Fruit fly (Drosophila melanogaster) whole organism: ENCODE results near the gene Rpt6.

Experiments
- pan ChIP-seq: fragments of >200 bp; optimal IDR thresholded peaks from 2 replicates; lab custom pipeline; 2017
- usp ChIP-seq: fragments of >200 bp; optimal IDR thresholded peaks from 2 replicates; lab custom pipeline; 2017; ENCODE audit warnings: missing biosample characterization, missing genetic modification characterization, mixed read lengths

DNA sequence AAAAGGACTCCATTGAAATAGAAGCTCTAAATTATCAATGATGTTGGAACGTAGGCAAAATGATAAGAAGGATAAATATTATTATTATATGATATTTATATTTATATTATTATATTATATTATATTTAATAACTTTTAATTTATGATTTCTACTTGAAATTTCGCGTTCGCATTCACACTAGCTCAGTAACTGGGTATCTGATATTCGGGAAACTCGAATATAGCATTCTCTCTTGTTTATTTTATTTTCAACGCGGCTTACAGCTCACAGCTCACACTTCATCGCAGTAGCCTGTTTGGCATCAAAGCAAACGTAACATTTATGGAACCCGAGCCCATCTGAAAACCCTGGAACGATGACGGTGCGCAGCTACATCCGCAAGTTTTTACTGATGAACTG lies 30.9 kb upstream of the Rpt6 start, which contains the start of gene CG1494:
- TF ChIP-seq usp: no peak
- TF ChIP-seq pan (lab: Kevin White, UChicago): no peak
